Fruit fly (Drosophila melanogaster): Measurements from ENCODE around the gene CG10171.

CG10171 gene

dm6 chr3L:13430171-13430570 is 42.5 kb upstream of the CG10171 start:
- peak; percentile 94 for TF ChIP-seq Dfd (GFP tag; optimal IDR thresholded peaks at IDR 0.05)
- TF ChIP-seq woc (GFP tag; optimal IDR thresholded peaks at IDR 0.05): no peak
- no peak for TF ChIP-seq HLH106 (tag; optimal IDR thresholded peaks at IDR 0.05)

- no peak for TF ChIP-seq br (GFP tag; optimal IDR thresholded peaks at IDR 0.05)
- TF ChIP-seq sv (GFP tag; optimal IDR thresholded peaks at IDR 0.05): no peak
- no peak for TF ChIP-seq Jra (GFP tag; optimal IDR thresholded peaks at IDR 0.05)
- TF ChIP-seq ey (GFP tag; optimal IDR thresholded peaks at IDR 0.05): no peak
- TF ChIP-seq CrebA (GFP tag; optimal IDR thresholded peaks at IDR 0.05; ENCODE audit: borderline replicate concordance): no peak
- TF ChIP-seq Hr78 (GFP tag; optimal IDR thresholded peaks at IDR 0.05): no peak
- TF ChIP-seq Abd-B (GFP tag; optimal IDR thresholded peaks at IDR 0.05): no peak
- no peak for TF ChIP-seq Sp1 (GFP tag; optimal IDR thresholded peaks at IDR 0.05)
- TF ChIP-seq dsf (GFP tag; optimal IDR thresholded peaks at IDR 0.05; ENCODE audit: borderline replicate concordance): no peak
- TF ChIP-seq HLH106 (tag; optimal IDR thresholded peaks at IDR 0.05): no peak
- TF ChIP-seq Rel (GFP tag; optimal IDR thresholded peaks at IDR 0.05): no peak
- no peak for TF ChIP-seq Rel (tag; optimal IDR thresholded peaks at IDR 0.05)
Measured at dm6 chr3L:13426573-13426972, 38.9 kb upstream of the CG10171 start, which contains the start of gene CG14105. CG14105 (minus strand) TSS chr3L:13426673.

- no peak for TF ChIP-seq Mio (GFP tag; optimal IDR thresholded peaks at IDR 0.05)
- TF ChIP-seq pan (optimal IDR thresholded peaks at IDR 0.05): no peak
- TF ChIP-seq h (GFP tag; optimal IDR thresholded peaks at IDR 0.05): no peak
- no peak for TF ChIP-seq Dif (GFP tag; optimal IDR thresholded peaks at IDR 0.05; ENCODE audit: partially characterized antibody)
- TF ChIP-seq Abd-B (GFP tag; optimal IDR thresholded peaks at IDR 0.05): no peak
- TF ChIP-seq CrebA (GFP tag; optimal IDR thresholded peaks at IDR 0.05; ENCODE audit: borderline replicate concordance): no peak
- no peak for TF ChIP-seq Hr78 (GFP tag; optimal IDR thresholded peaks at IDR 0.05)
- TF ChIP-seq Hnf4 (GFP tag; optimal IDR thresholded peaks at IDR 0.05): no peak
- no peak for TF ChIP-seq Sp1 (GFP tag; optimal IDR thresholded peaks at IDR 0.05)
- no peak for TF ChIP-seq sv (GFP tag; optimal IDR thresholded peaks at IDR 0.05)
- TF ChIP-seq N (GFP tag; optimal IDR thresholded peaks at IDR 0.05): no peak
- no peak for TF ChIP-seq psq (GFP tag; optimal IDR thresholded peaks at IDR 0.05)
- no peak for TF ChIP-seq fru (GFP tag; optimal IDR thresholded peaks at IDR 0.05)
- no peak for TF ChIP-seq dmrt93B (GFP tag; optimal IDR thresholded peaks at IDR 0.05)
- TF ChIP-seq Vsx2 (GFP tag; optimal IDR thresholded peaks at IDR 0.05; ENCODE audit: partially characterized antibody): no peak
- no peak for TF ChIP-seq Jra (GFP tag; optimal IDR thresholded peaks at IDR 0.05)
- no peak for TF ChIP-seq dl (GFP tag; optimal IDR thresholded peaks at IDR 0.05; ENCODE audit: insufficient read depth in 1 of 2, partially characterized antibody in 2 of 2)
- TF ChIP-seq CG9705 (GFP tag; optimal IDR thresholded peaks at IDR 0.05): no peak
- no peak for TF ChIP-seq usp (GFP tag; optimal IDR thresholded peaks at IDR 0.05)
- no peak for TF ChIP-seq CG32264 (GFP tag; optimal IDR thresholded peaks at IDR 0.05)
Measured at dm6 chr3L:13425571-13425970, 37.9 kb upstream of the CG10171 start, which contains the start of gene CG14106. CG14106 (minus strand) TSS chr3L:13425671.

- TF ChIP-seq h (GFP tag; optimal IDR thresholded peaks at IDR 0.05): no peak
- TF ChIP-seq Myc (optimal IDR thresholded peaks at IDR 0.05): no peak
- no peak for TF ChIP-seq CrebA (GFP tag; optimal IDR thresholded peaks at IDR 0.05; ENCODE audit: borderline replicate concordance)
- no peak for TF ChIP-seq Jra (GFP tag; optimal IDR thresholded peaks at IDR 0.05)
Measured at dm6 chr3L:13424068-13424467, 36.4 kb upstream of the CG10171 start, which contains the start of gene CG33263. CG33263 (minus strand) TSS chr3L:13424168.

dm6 chr3L:13422286-13422787 is 34.6 kb upstream of the CG10171 start, which contains the start of gene CG32121:
CG32121 (minus strand) TSS chr3L:13422336.
- TF ChIP-seq OdsH (GFP tag; optimal IDR thresholded peaks at IDR 0.05) (no peak), tai (GFP tag; optimal IDR thresholded peaks at IDR 0.05) (no peak), Abd-B (GFP tag; optimal IDR thresholded peaks at IDR 0.05) (no peak), br (GFP tag; optimal IDR thresholded peaks at IDR 0.05) (no peak), brk (GFP tag; optimal IDR thresholded peaks at IDR 0.05) (no peak), Dif (GFP tag; optimal IDR thresholded peaks at IDR 0.05; ENCODE audit: partially characterized antibody) (no peak), fru (GFP tag; optimal IDR thresholded peaks at IDR 0.05) (no peak), dmrt93B (GFP tag; optimal IDR thresholded peaks at IDR 0.05) (no peak), dsf (GFP tag; optimal IDR thresholded peaks at IDR 0.05; ENCODE audit: borderline replicate concordance) (no peak), pan (optimal IDR thresholded peaks at IDR 0.05) (no peak), HLH106 (tag; optimal IDR thresholded peaks at IDR 0.05) (no peak), lola (GFP tag; optimal IDR thresholded peaks at IDR 0.05) (no peak), GATAd (GFP tag; optimal IDR thresholded peaks at IDR 0.05) (no peak), Hnf4 (GFP tag; optimal IDR thresholded peaks at IDR 0.05) (no peak), CG9705 (GFP tag; optimal IDR thresholded peaks at IDR 0.05) (no peak), sv (GFP tag; optimal IDR thresholded peaks at IDR 0.05) (no peak), rgr (GFP tag; optimal IDR thresholded peaks at IDR 0.05) (no peak), Hr83 (GFP tag; optimal IDR thresholded peaks at IDR 0.05; ENCODE audit: poor library complexity, severe bottlenecking) (no peak), psq (GFP tag; optimal IDR thresholded peaks at IDR 0.05) (no peak), sage (GFP tag; optimal IDR thresholded peaks at IDR 0.05) (no peak)

Data from whole organism, wandering third instar larva.